Fruit fly (Drosophila melanogaster) whole organism, wandering third instar larva: ENCODE results near the gene CG1317.

Experiments
- Abd-B ChIP-seq: fragments of >200 bp; optimal IDR thresholded peaks from 2 replicates; lab custom pipeline; 2017; ENCODE audit warnings: missing biosample characterization, missing genetic modification characterization
- CG32264 ChIP-seq: fragments of 200-800 bp; sonication (Bioruptor generic); optimal IDR thresholded peaks from 2 replicates; lab custom pipeline; 2016; ENCODE audit warnings: missing biosample characterization, missing genetic modification characterization
- CG9705 ChIP-seq: fragments of 200-800 bp; sonication (Bioruptor generic); optimal IDR thresholded peaks from 2 replicates; lab custom pipeline; 2018; ENCODE audit warnings: missing biosample characterization, mild to moderate bottlenecking, missing genetic modification characterization
- CrebA ChIP-seq: fragments of 200-800 bp; sonication (Bioruptor generic); optimal IDR thresholded peaks from 2 replicates; lab custom pipeline; 2016; ENCODE audit warnings: missing biosample characterization, mild to moderate bottlenecking, missing genetic modification characterization, borderline replicate concordance
- Dfd ChIP-seq: fragments of >200 bp; optimal IDR thresholded peaks from 2 replicates; lab custom pipeline; 2017; ENCODE audit warnings: missing biosample characterization, missing genetic modification characterization
- Dif ChIP-seq: fragments of 200-275, 200-300 bp; sonication (Bioruptor generic); optimal IDR thresholded peaks from 2 replicates; lab custom pipeline; 2018; ENCODE audit warnings: missing biosample characterization, missing genetic modification characterization; ENCODE audit not compliant: partially characterized antibody
- GATAd ChIP-seq: sonication (Bioruptor generic); optimal IDR thresholded peaks from 2 replicates; lab custom pipeline; 2016; ENCODE audit warnings: missing biosample characterization, missing genetic modification characterization
- HLH106 ChIP-seq: fragments of 200-800 bp; optimal IDR thresholded peaks from 3 replicates; lab custom pipeline; 2019; ENCODE audit warnings: missing biosample characterization, mild to moderate bottlenecking, missing genetic modification characterization, moderate library complexity
- Hnf4 ChIP-seq: fragments of 200-800 bp; sonication (Bioruptor generic); optimal IDR thresholded peaks from 2 replicates; lab custom pipeline; 2016; ENCODE audit warnings: missing biosample characterization, mild to moderate bottlenecking, missing genetic modification characterization
- Hr78 ChIP-seq: fragments of >200 bp; optimal IDR thresholded peaks from 2 replicates; lab custom pipeline; 2017; ENCODE audit warnings: missing biosample characterization, missing genetic modification characterization
- Hr83 ChIP-seq: fragments of 200-300 bp; sonication (Bioruptor generic); optimal IDR thresholded peaks from 2 replicates; lab custom pipeline; 2016; ENCODE audit warnings: missing biosample characterization, mild to moderate bottlenecking, missing genetic modification characterization, moderate library complexity; ENCODE audit not compliant: poor library complexity, severe bottlenecking
- Jra ChIP-seq: sonication (Bioruptor generic); optimal IDR thresholded peaks from 2 replicates; lab custom pipeline; 2016; ENCODE audit warnings: missing biosample characterization, missing genetic modification characterization
- Mio ChIP-seq: sonication (Bioruptor generic); optimal IDR thresholded peaks from 2 replicates; lab custom pipeline; 2016; ENCODE audit warnings: missing biosample characterization, missing genetic modification characterization
- Myc ChIP-seq: fragments of >200 bp; optimal IDR thresholded peaks from 2 replicates; lab custom pipeline; 2017
- N ChIP-seq: fragments of >200 bp; optimal IDR thresholded peaks from 2 replicates; lab custom pipeline; 2018; ENCODE audit warnings: missing biosample characterization, missing external identifiers, missing genetic modification characterization
- OdsH ChIP-seq: fragments of 200-800 bp; sonication (Bioruptor generic); optimal IDR thresholded peaks from 2 replicates; lab custom pipeline; 2016; ENCODE audit warnings: missing biosample characterization, mild to moderate bottlenecking, missing genetic modification characterization
- Rel ChIP-seq, 2 experiments: fragments of 200-800 bp; sonication (Bioruptor generic) in 1 of 2; optimal IDR thresholded peaks; 2 replicates in 1 of 2; 3 replicates in 1 of 2; lab custom pipeline; 2016 to 2019; ENCODE audit warnings: mild to moderate bottlenecking in 2 of 2, missing biosample characterization in 2 of 2, missing genetic modification characterization in 2 of 2, moderate library complexity in 1 of 2
- Sp1 ChIP-seq: fragments of 200-800 bp; sonication (Bioruptor generic); optimal IDR thresholded peaks from 3 replicates; lab custom pipeline; 2019; ENCODE audit warnings: missing biosample characterization, mild to moderate bottlenecking, missing genetic modification characterization, moderate library complexity
- Vsx2 ChIP-seq: fragments of 200-300, 225-300 bp; sonication (Bioruptor generic); optimal IDR thresholded peaks from 2 replicates; lab custom pipeline; 2018; ENCODE audit warnings: missing biosample characterization, missing genetic modification characterization; ENCODE audit not compliant: partially characterized antibody
- br ChIP-seq: fragments of 200-800 bp; sonication (Bioruptor generic); optimal IDR thresholded peaks from 2 replicates; lab custom pipeline; 2016; ENCODE audit warnings: missing biosample characterization, missing genetic modification characterization
- dl ChIP-seq, 2 experiments: fragments of 175-275, 200-275 bp in 1 of 2; fragments of 200-275 bp in 1 of 2; sonication (Bioruptor generic); optimal IDR thresholded peaks; lab custom pipeline; 2018; ENCODE audit warnings: mild to moderate bottlenecking in 2 of 2, missing biosample characterization in 2 of 2, missing genetic modification characterization in 2 of 2, moderate library complexity in 2 of 2; ENCODE audit not compliant: partially characterized antibody in 2 of 2, insufficient read depth in 1 of 2
- dsf ChIP-seq: sonication (Bioruptor generic); optimal IDR thresholded peaks from 2 replicates; lab custom pipeline; 2016; ENCODE audit warnings: missing biosample characterization, missing genetic modification characterization, borderline replicate concordance
- ey ChIP-seq: fragments of 200-800 bp; sonication (Bioruptor generic); optimal IDR thresholded peaks from 2 replicates; lab custom pipeline; 2016; ENCODE audit warnings: missing biosample characterization, missing genetic modification characterization
- foxo ChIP-seq, 2 experiments: fragments of 200-800 bp; sonication (Bioruptor generic); optimal IDR thresholded peaks; 2 replicates in 1 of 2; 3 replicates in 1 of 2; lab custom pipeline; 2016 to 2017; ENCODE audit warnings: missing biosample characterization in 2 of 2, missing genetic modification characterization in 2 of 2
- fru ChIP-seq: fragments of 200-800 bp; sonication (Bioruptor generic); optimal IDR thresholded peaks from 3 replicates; lab custom pipeline; 2016; ENCODE audit warnings: missing biosample characterization, mild to moderate bottlenecking, missing genetic modification characterization
- h ChIP-seq: fragments of 200-800 bp; sonication (Bioruptor generic); optimal IDR thresholded peaks from 3 replicates; lab custom pipeline; 2016; ENCODE audit warnings: missing biosample characterization, mild to moderate bottlenecking, missing genetic modification characterization
- jim ChIP-seq: fragments of 175-275, 200-325 bp; sonication (Bioruptor generic); optimal IDR thresholded peaks from 2 replicates; lab custom pipeline; 2016; ENCODE audit warnings: missing biosample characterization, mild to moderate bottlenecking, missing genetic modification characterization
- lola ChIP-seq: fragments of >200 bp; optimal IDR thresholded peaks from 2 replicates; lab custom pipeline; 2017; ENCODE audit warnings: missing biosample characterization, missing genetic modification characterization
- pan ChIP-seq: fragments of >200 bp; optimal IDR thresholded peaks from 2 replicates; lab custom pipeline; 2017
- psq ChIP-seq: fragments of 200-800 bp; sonication (Bioruptor generic); optimal IDR thresholded peaks from 3 replicates; lab custom pipeline; 2017; ENCODE audit warnings: missing biosample characterization, mild to moderate bottlenecking, missing genetic modification characterization, moderate library complexity
- rgr ChIP-seq: fragments of 200-800 bp; sonication (Bioruptor generic); optimal IDR thresholded peaks from 3 replicates; lab custom pipeline; 2016; ENCODE audit warnings: missing biosample characterization, mild to moderate bottlenecking, missing genetic modification characterization
- sage ChIP-seq: fragments of 200-800 bp; sonication (Bioruptor generic); optimal IDR thresholded peaks from 2 replicates; lab custom pipeline; 2016; ENCODE audit warnings: missing biosample characterization, mild to moderate bottlenecking, missing genetic modification characterization
- sv ChIP-seq: fragments of 200-800 bp; sonication (Bioruptor generic); optimal IDR thresholded peaks from 3 replicates; lab custom pipeline; 2016; ENCODE audit warnings: missing biosample characterization, missing genetic modification characterization
- tai ChIP-seq: sonication (Bioruptor generic); optimal IDR thresholded peaks from 2 replicates; lab custom pipeline; 2016; ENCODE audit warnings: missing biosample characterization, missing genetic modification characterization
- usp ChIP-seq: fragments of >200 bp; optimal IDR thresholded peaks from 2 replicates; lab custom pipeline; 2017; ENCODE audit warnings: missing biosample characterization, missing genetic modification characterization
- woc ChIP-seq: sonication (Bioruptor generic); optimal IDR thresholded peaks from 2 replicates; lab custom pipeline; 2016; ENCODE audit warnings: missing biosample characterization, mild to moderate bottlenecking, missing genetic modification characterization

Gene CG1317

dm6 chr3L:2371882-2372281 is at the start of gene CG1317, which contains the start of gene CG8993:
Gene CG1317, minus strand, starts transcription at chr3L:2371939.
Gene CG8993, plus strand, starts transcription at chr3L:2372199.
- TF ChIP-seq Vsx2 (GFP tag; lab: Kevin White, UChicago) (no peak), ey (no peak), br (no peak), pan (no peak), Dif (GFP tag; lab: Kevin White, UChicago) (no peak), Abd-B (GFP tag; lab: Kevin White, UChicago) (no peak), Sp1 (GFP tag; lab: Kevin White, UChicago) (peak; percentile 24), woc (GFP tag; lab: Kevin White, UChicago) (peak; percentile 44), tai (GFP tag; lab: Kevin White, UChicago) (no peak), sv (peak; percentile 44), foxo (GFP tag; optimal IDR thresholded peaks at IDR 0.05; lab: Kevin White, UChicago) (peak in 1 of 2 experiments; percentile 52), dl (GFP tag; optimal IDR thresholded peaks at IDR 0.05; lab: Kevin White, UChicago; ENCODE audit: insufficient read depth in 1 of 2, partially characterized antibody in 2 of 2) (no peak), HLH106 (peak; percentile 49), Rel (GFP tag; optimal IDR thresholded peaks at IDR 0.05; lab: Kevin White, UChicago) (no peak), Rel (tag; optimal IDR thresholded peaks at IDR 0.05; lab: Kevin White, UChicago) (no peak), Hnf4 (GFP tag; lab: Kevin White, UChicago) (no peak), sage (GFP tag; lab: Kevin White, UChicago) (no peak), Myc (lab: Kevin White, UChicago) (peak; percentile 8), psq (GFP tag; lab: Kevin White, UChicago) (peak; percentile 10), CG9705 (GFP tag; lab: Kevin White, UChicago) (no peak), Dfd (GFP tag; lab: Kevin White, UChicago) (no peak), lola (GFP tag; lab: Kevin White, UChicago) (no peak), fru (GFP tag; lab: Kevin White, UChicago) (no peak), Hr83 (GFP tag; lab: Kevin White, UChicago) (no peak), OdsH (GFP tag; lab: Kevin White, UChicago) (no peak), N (GFP tag; lab: Kevin White, UChicago) (no peak), rgr (GFP tag; lab: Kevin White, UChicago) (peak; percentile 47), usp (GFP tag; lab: Kevin White, UChicago) (no peak), jim (no peak), Hr78 (GFP tag; lab: Kevin White, UChicago) (no peak), dsf (GFP tag; lab: Kevin White, UChicago) (no peak), CrebA (no peak), CG32264 (GFP tag; lab: Kevin White, UChicago) (no peak), GATAd (no peak), h (GFP tag; lab: Kevin White, UChicago) (no peak)

dm6 chr3L:2421138-2421537 is 49.4 kb upstream of the CG1317 start:
- TF ChIP-seq sage (GFP tag; lab: Kevin White, UChicago) (no peak), Hnf4 (GFP tag; lab: Kevin White, UChicago) (no peak), foxo (GFP tag; optimal IDR thresholded peaks at IDR 0.05; lab: Kevin White, UChicago) (no peak), Jra (GFP tag; lab: Kevin White, UChicago) (no peak), dsf (GFP tag; lab: Kevin White, UChicago) (no peak), psq (GFP tag; lab: Kevin White, UChicago) (no peak), jim (no peak), h (GFP tag; lab: Kevin White, UChicago) (no peak), tai (GFP tag; lab: Kevin White, UChicago) (no peak), CG32264 (GFP tag; lab: Kevin White, UChicago) (no peak), CG9705 (GFP tag; lab: Kevin White, UChicago) (no peak), Rel (GFP tag; optimal IDR thresholded peaks at IDR 0.05; lab: Kevin White, UChicago) (no peak), Rel (tag; optimal IDR thresholded peaks at IDR 0.05; lab: Kevin White, UChicago) (no peak), lola (GFP tag; lab: Kevin White, UChicago) (no peak), fru (GFP tag; lab: Kevin White, UChicago) (no peak), HLH106 (no peak), sv (no peak), br (no peak), Mio (GFP tag; lab: Kevin White, UChicago) (no peak), dl (GFP tag; optimal IDR thresholded peaks at IDR 0.05; lab: Kevin White, UChicago; ENCODE audit: insufficient read depth in 1 of 2, partially characterized antibody in 2 of 2) (no peak), Sp1 (GFP tag; lab: Kevin White, UChicago) (no peak)
